Fruit fly (Drosophila melanogaster): ENCODE data around the gene Nle.

Nle gene

dm6 chr2L:521940-522632 lies 45.8 kb downstream of the Nle start (continued):
- no peak for TF ChIP-seq CG3919 (GFP tag; optimal IDR thresholded peaks at IDR 0.05)
- no peak for TF ChIP-seq net (GFP tag; optimal IDR thresholded peaks at IDR 0.05)
- TF ChIP-seq dac (GFP tag; optimal IDR thresholded peaks at IDR 0.05): no peak
- TF ChIP-seq svp (GFP tag): peak; percentile 42
- no peak for TF ChIP-seq CG8319 (GFP tag; optimal IDR thresholded peaks at IDR 0.05)
- no peak for TF ChIP-seq CG6808 (GFP tag; optimal IDR thresholded peaks at IDR 0.05)
- TF ChIP-seq CG6163 (GFP tag; IDR thresholded peaks at IDR 0.05): peak; percentile 30; the same call in 2 of the 3 replicates
- TF ChIP-seq CG32006 (GFP tag; optimal IDR thresholded peaks at IDR 0.05): peak; percentile 35
- no peak for TF ChIP-seq achi (GFP tag; optimal IDR thresholded peaks at IDR 0.05)

dm6 chr2L:521001-521827 lies 46.7 kb downstream of the Nle start:
- TF ChIP-seq vri (GFP tag; optimal IDR thresholded peaks at IDR 0.05): no peak
- TF ChIP-seq fkh (GFP tag; optimal IDR thresholded peaks at IDR 0.05): no peak
- TF ChIP-seq CG1621 (tag; optimal IDR thresholded peaks at IDR 0.05): no peak
- TF ChIP-seq Eip78C (GFP tag): peak; percentile 62
- no peak for TF ChIP-seq Sox15 (GFP tag; optimal IDR thresholded peaks at IDR 0.05)
- no peak for TF ChIP-seq fd85E (GFP tag; optimal IDR thresholded peaks at IDR 0.05)
- no peak for TF ChIP-seq CG11902 (GFP tag; optimal IDR thresholded peaks at IDR 0.05)
- TF ChIP-seq CG6163 (GFP tag; IDR thresholded peaks at IDR 0.05): 0 out of 3 replicates have a peak, but pooled peaks have one; percentile 2
- TF ChIP-seq dsx (GFP tag; optimal IDR thresholded peaks at IDR 0.05; ENCODE audit: poor library complexity, severe bottlenecking): peak; percentile 54
- no peak for TF ChIP-seq CG8632 (GFP tag; optimal IDR thresholded peaks at IDR 0.05)
- no peak for TF ChIP-seq CG6792 (GFP tag; optimal IDR thresholded peaks at IDR 0.05)
- no peak for TF ChIP-seq CG11762 (GFP tag; optimal IDR thresholded peaks at IDR 0.05; ENCODE audit: insufficient read depth)
- TF ChIP-seq CG6276 (GFP tag; optimal IDR thresholded peaks at IDR 0.05): no peak
- no peak for TF ChIP-seq CG8119 (GFP tag; IDR thresholded peaks at IDR 0.05)
- TF ChIP-seq CG3919 (GFP tag; optimal IDR thresholded peaks at IDR 0.05): no peak
- TF ChIP-seq CG34406 (GFP tag; optimal IDR thresholded peaks at IDR 0.05): no peak
- TF ChIP-seq Smox (GFP tag; optimal IDR thresholded peaks at IDR 0.05): no peak
- no peak for TF ChIP-seq CG4318 (GFP tag; optimal IDR thresholded peaks at IDR 0.05)
- no peak; the same call in 1 of the 2 replicates for TF ChIP-seq CG15336 (GFP tag; IDR thresholded peaks at IDR 0.05)
- TF ChIP-seq CG3032 (tag; optimal IDR thresholded peaks at IDR 0.05): no peak
- no peak for TF ChIP-seq CG10669 (GFP tag; optimal IDR thresholded peaks at IDR 0.05)
- peak; percentile 78 for TF ChIP-seq svp (GFP tag)
- TF ChIP-seq Hr39 (GFP tag; optimal IDR thresholded peaks at IDR 0.05): no peak

dm6 chr2L:520331-521000 lies 47.5 kb downstream of the Nle start:
- TF ChIP-seq CG6163 (GFP tag; IDR thresholded peaks at IDR 0.05) (0 out of 3 replicates have a peak, but pooled peaks have one; percentile 64), CG34406 (GFP tag; optimal IDR thresholded peaks at IDR 0.05) (peak; percentile 66), Eip78C (GFP tag) (peak; percentile 93), svp (GFP tag) (peak; percentile 70), CG1621 (tag; optimal IDR thresholded peaks at IDR 0.05) (peak; percentile 33), CG11762 (GFP tag; optimal IDR thresholded peaks at IDR 0.05; ENCODE audit: insufficient read depth) (no peak), CG31627 (GFP tag; optimal IDR thresholded peaks at IDR 0.05) (peak; percentile 57), Ets21C (GFP tag; optimal IDR thresholded peaks at IDR 0.05) (peak; percentile 47), pdm3 (GFP tag; optimal IDR thresholded peaks at IDR 0.05) (peak; percentile 78), Sox14 (GFP tag; optimal IDR thresholded peaks at IDR 0.05) (peak; percentile 37), Smox (GFP tag; optimal IDR thresholded peaks at IDR 0.05) (peak; percentile 40), Hr4 (GFP tag; optimal IDR thresholded peaks at IDR 0.05) (peak; percentile 51), CG3032 (tag; optimal IDR thresholded peaks at IDR 0.05) (no peak), OdsH (GFP tag; optimal IDR thresholded peaks at IDR 0.05) (peak; percentile 67), Met (GFP tag; optimal IDR thresholded peaks at IDR 0.05) (peak; percentile 65), CG8319 (GFP tag; optimal IDR thresholded peaks at IDR 0.05) (peak; percentile 16), ss (GFP tag; optimal IDR thresholded peaks at IDR 0.05) (no peak), dsx (GFP tag; optimal IDR thresholded peaks at IDR 0.05; ENCODE audit: poor library complexity, severe bottlenecking) (no peak), fkh (GFP tag; optimal IDR thresholded peaks at IDR 0.05) (no peak), dac (GFP tag; optimal IDR thresholded peaks at IDR 0.05) (no peak), Hr38 (GFP tag; optimal IDR thresholded peaks at IDR 0.05) (no peak), Blimp-1 (GFP tag; optimal IDR thresholded peaks at IDR 0.05) (no peak), net (GFP tag; optimal IDR thresholded peaks at IDR 0.05) (peak; percentile 43), CG6792 (GFP tag; optimal IDR thresholded peaks at IDR 0.05) (peak; percentile 65), CG7368 (GFP tag; optimal IDR thresholded peaks at IDR 0.05) (peak; percentile 45), spab (GFP tag; optimal IDR thresholded peaks at IDR 0.05) (no peak), CG8119 (GFP tag; IDR thresholded peaks at IDR 0.05) (no peak), CG8632 (GFP tag; optimal IDR thresholded peaks at IDR 0.05) (peak; percentile 68)

Measured in whole organism, prepupa.